Worm (Caenorhabditis elegans) whole organism, L3 larva: ENCODE results near the gene lact-2.

ENCODE experiments used
- ZK546.5 ChIP-seq: sonication (generic microtip); optimal IDR thresholded peaks from 2 replicates; lab custom pipeline; 2017; ENCODE audit warnings: missing biosample characterization, missing genetic modification characterization
- aly-2 ChIP-seq: fragments of 150-350 bp; optimal IDR thresholded peaks from 2 replicates; lab custom pipeline; 2014; ENCODE audit warnings: missing biosample characterization, missing genetic modification characterization
- ceh-16 ChIP-seq: sonication (generic microtip); optimal IDR thresholded peaks from 2 replicates; lab custom pipeline; 2017; ENCODE audit warnings: missing biosample characterization, missing genetic modification characterization
- ceh-28 ChIP-seq: fragments of 150-350 bp; optimal IDR thresholded peaks from 2 replicates; lab custom pipeline; 2014; ENCODE audit warnings: missing biosample characterization, missing genetic modification reagents, missing genetic modification characterization
- ceh-82 ChIP-seq: fragments of 150-350 bp; optimal IDR thresholded peaks from 2 replicates; lab custom pipeline; 2014; ENCODE audit warnings: missing biosample characterization, missing genetic modification characterization
- ceh-9 ChIP-seq: sonication (generic microtip); optimal IDR thresholded peaks from 2 replicates; lab custom pipeline; 2018; ENCODE audit warnings: missing biosample characterization, missing genetic modification characterization
- daf-12 ChIP-seq: fragments of 150-350 bp; optimal IDR thresholded peaks from 2 replicates; lab custom pipeline; 2014; ENCODE audit warnings: missing biosample characterization, missing genetic modification reagents, missing genetic modification characterization
- egl-27 ChIP-seq: sonication (generic microtip); optimal IDR thresholded peaks from 4 replicates; lab custom pipeline; 2017; ENCODE audit warnings: missing biosample characterization, missing genetic modification reagents, missing genetic modification characterization
- egl-5 ChIP-seq: fragments of 150-350 bp; optimal IDR thresholded peaks from 2 replicates; lab custom pipeline; 2017; ENCODE audit warnings: missing biosample characterization, missing genetic modification reagents, missing genetic modification characterization, inconsistent platforms
- elt-1 ChIP-seq: fragments of 150-350 bp; optimal IDR thresholded peaks from 2 replicates; lab custom pipeline; 2014; ENCODE audit warnings: missing biosample characterization, missing genetic modification characterization
- elt-2 ChIP-seq: sonication (generic microtip); optimal IDR thresholded peaks from 2 replicates; lab custom pipeline; 2016; ENCODE audit warnings: missing genetic modification reagents, mild to moderate bottlenecking, missing genetic modification characterization, missing compliant biosample characterization
- elt-3 ChIP-seq, 3 experiments: fragments of 150-350 bp in 1 of 3; sonication (generic microtip) in 2 of 3; optimal IDR thresholded peaks; 2 replicates in 2 of 3; 4 replicates in 1 of 3; lab custom pipeline; 2014 to 2017; ENCODE audit warnings: missing biosample characterization in 3 of 3, missing genetic modification characterization in 3 of 3
- eor-1 ChIP-seq, 2 experiments: fragments of 150-350 bp; optimal IDR thresholded peaks; 2 replicates each; lab custom pipeline; 2014 to 2018; ENCODE audit warnings: missing biosample characterization in 2 of 2, missing genetic modification characterization in 2 of 2
- fkh-10 ChIP-seq: sonication (generic microtip); optimal IDR thresholded peaks from 2 replicates; lab custom pipeline; 2017; ENCODE audit warnings: missing biosample characterization, missing genetic modification reagents, missing genetic modification characterization
- fkh-2 ChIP-seq: fragments of 150-350 bp; optimal IDR thresholded peaks from 2 replicates; lab custom pipeline; 2014; ENCODE audit warnings: missing biosample characterization, missing genetic modification reagents, missing genetic modification characterization
- fos-1 ChIP-seq: fragments of 150-350 bp; optimal IDR thresholded peaks from 2 replicates; lab custom pipeline; 2014; ENCODE audit warnings: missing biosample characterization, missing genetic modification characterization
- hmg-11 ChIP-seq: sonication (generic microtip); optimal IDR thresholded peaks from 2 replicates; lab custom pipeline; 2016; ENCODE audit warnings: missing genetic modification characterization, missing compliant biosample characterization
- lin-15B ChIP-seq: fragments of 150-350 bp; optimal IDR thresholded peaks from 2 replicates; lab custom pipeline; 2014; ENCODE audit warnings: missing biosample characterization, missing genetic modification characterization
- lin-39 ChIP-seq: fragments of 150-350 bp; optimal IDR thresholded peaks from 2 replicates; lab custom pipeline; 2018; ENCODE audit warnings: missing biosample characterization, missing genetic modification reagents, missing genetic modification characterization
- lsy-12 ChIP-seq: sonication (generic microtip); optimal IDR thresholded peaks from 2 replicates; lab custom pipeline; 2016; ENCODE audit warnings: mild to moderate bottlenecking, missing genetic modification characterization, missing compliant biosample characterization
- mml-1 ChIP-seq: fragments of 150-350 bp; sonication (generic microtip); optimal IDR thresholded peaks from 3 replicates; lab custom pipeline; 2014; ENCODE audit warnings: missing biosample characterization, missing genetic modification characterization
- nfya-1 ChIP-seq: sonication (generic microtip); optimal IDR thresholded peaks from 2 replicates; lab custom pipeline; 2017; ENCODE audit warnings: missing genetic modification characterization, mild to moderate bottlenecking, missing compliant biosample characterization, antibody characterized with exemption, moderate library complexity; ENCODE audit not compliant: insufficient read depth
- nhr-23 ChIP-seq: fragments of 150-350 bp; optimal IDR thresholded peaks from 2 replicates; lab custom pipeline; 2014; ENCODE audit warnings: missing biosample characterization, missing genetic modification reagents, missing genetic modification characterization
- nhr-237 ChIP-seq: fragments of 150-350 bp; optimal IDR thresholded peaks from 2 replicates; lab custom pipeline; 2014; ENCODE audit warnings: missing biosample characterization, missing genetic modification characterization
- nhr-25 ChIP-seq: sonication (generic microtip); optimal IDR thresholded peaks from 2 replicates; lab custom pipeline; 2017; ENCODE audit warnings: missing biosample characterization, missing genetic modification characterization
- nhr-28 ChIP-seq: fragments of 150-350 bp; optimal IDR thresholded peaks from 2 replicates; lab custom pipeline; 2014; ENCODE audit warnings: missing biosample characterization, missing genetic modification characterization
- nhr-43 ChIP-seq: sonication (generic microtip); optimal IDR thresholded peaks from 2 replicates; lab custom pipeline; 2016; ENCODE audit warnings: mild to moderate bottlenecking, missing genetic modification characterization, missing compliant biosample characterization; ENCODE audit not compliant: poor library complexity, severe bottlenecking
- nhr-67 ChIP-seq: fragments of 150-350 bp; optimal IDR thresholded peaks from 2 replicates; lab custom pipeline; 2014; ENCODE audit warnings: missing biosample characterization, missing genetic modification characterization
- nhr-77 ChIP-seq: fragments of 150-350 bp; optimal IDR thresholded peaks from 2 replicates; lab custom pipeline; 2014; ENCODE audit warnings: missing biosample characterization, missing genetic modification characterization
- pha-4 ChIP-seq: fragments of 150-350 bp; optimal IDR thresholded peaks from 2 replicates; lab custom pipeline; 2014; ENCODE audit warnings: missing biosample characterization, missing genetic modification reagents, missing genetic modification characterization
- sea-2 ChIP-seq: fragments of 150-350 bp; sonication (generic microtip); optimal IDR thresholded peaks from 4 replicates; lab custom pipeline; 2014; ENCODE audit warnings: missing biosample characterization, missing genetic modification reagents, missing genetic modification characterization
- skn-1 ChIP-seq: fragments of 150-350 bp; optimal IDR thresholded peaks from 2 replicates; lab custom pipeline; 2014; ENCODE audit warnings: missing biosample characterization, missing genetic modification characterization
- unc-39 ChIP-seq: sonication (generic microtip); optimal IDR thresholded peaks from 4 replicates; lab custom pipeline; 2017; ENCODE audit warnings: missing biosample characterization, missing genetic modification characterization
- zag-1 ChIP-seq: fragments of 150-350 bp; optimal IDR thresholded peaks from 2 replicates; lab custom pipeline; 2014; ENCODE audit warnings: missing biosample characterization, missing genetic modification characterization
- ztf-11 ChIP-seq: fragments of 150-350 bp; optimal IDR thresholded peaks from 2 replicates; lab custom pipeline; 2014; ENCODE audit warnings: missing biosample characterization, missing genetic modification characterization
- ztf-4 ChIP-seq: fragments of 150-350 bp; optimal IDR thresholded peaks from 2 replicates; lab custom pipeline; 2014; ENCODE audit warnings: missing biosample characterization, missing genetic modification characterization

The lact-2 gene

ce11 chrII:10106870-10107269 lies 12.2 kb downstream of the lact-2 start, which contains the start of gene ZK945.6:
Gene ZK945.6 (minus strand): TSS chrII:10106970.
- TF ChIP-seq elt-1 (no peak), nhr-237 (tag; lab: Kevin White, UChicago) (no peak), ztf-11 (tag; lab: Kevin White, UChicago) (no peak), nhr-28 (tag; lab: Kevin White, UChicago) (no peak), lsy-12 (tag; lab: Kevin White, UChicago) (no peak), nhr-67 (tag; lab: Kevin White, UChicago) (no peak), ceh-9 (tag; lab: Kevin White, UChicago) (no peak), lin-39 (tag; lab: Kevin White, UChicago) (no peak), nhr-77 (tag; lab: Kevin White, UChicago) (no peak), sea-2 (no peak), eor-1 (tag; optimal IDR thresholded peaks at IDR 0.05; lab: Kevin White, UChicago) (no peak), unc-39 (tag; lab: Kevin White, UChicago) (no peak)
- TF ChIP-seq, all 47 proteins: peak for 0

- no peak for TF ChIP-seq lin-15B (tag; lab: Kevin White, UChicago)
- no peak for TF ChIP-seq ceh-9 (tag; lab: Kevin White, UChicago)
- TF ChIP-seq nhr-28 (tag; lab: Kevin White, UChicago) = no peak
- no peak for TF ChIP-seq aly-2 (tag; lab: Kevin White, UChicago)
- TF ChIP-seq eor-1 (tag; optimal IDR thresholded peaks at IDR 0.05; lab: Kevin White, UChicago) = no peak
- no peak for TF ChIP-seq fkh-10 (GFP tag; lab: Kevin White, UChicago)
- no peak for TF ChIP-seq elt-1
- TF ChIP-seq skn-1 = no peak
- no peak for TF ChIP-seq unc-39 (tag; lab: Kevin White, UChicago)
- TF ChIP-seq ceh-28 (tag; lab: Kevin White, UChicago) = no peak
- TF ChIP-seq ceh-16 (tag; lab: Kevin White, UChicago) = no peak
- TF ChIP-seq nhr-67 (tag; lab: Kevin White, UChicago) = no peak
- TF ChIP-seq ZK546.5 (tag; lab: Kevin White, UChicago) = no peak
- no peak for TF ChIP-seq nhr-25
- TF ChIP-seq zag-1 (tag; lab: Kevin White, UChicago) = no peak
- TF ChIP-seq daf-12 = no peak
- no peak for TF ChIP-seq fos-1 (tag; lab: Kevin White, UChicago)
- TF ChIP-seq nhr-237 (tag; lab: Kevin White, UChicago) = no peak
- no peak for TF ChIP-seq elt-3 (tag; optimal IDR thresholded peaks at IDR 0.05; lab: Kevin White, UChicago)
- TF ChIP-seq egl-27 = no peak
- TF ChIP-seq, all 47 proteins: peak for 0
These were observed 13.7 kb downstream of the lact-2 start, which contains the start of the genes ZK945.7 and ZK945.8 for ce11 chrII:10108377-10108776. Gene ZK945.7 (minus strand): TSS chrII:10108477. Gene ZK945.8 (plus strand): TSS chrII:10108651.

ce11 chrII:10116690-10117089 lies 22.0 kb downstream of the lact-2 start:
- TF ChIP-seq ztf-4 (tag; lab: Kevin White, UChicago) (no peak), lin-39 (tag; lab: Kevin White, UChicago) (no peak), sea-2 (no peak), fkh-10 (GFP tag; lab: Kevin White, UChicago) (no peak), fkh-2 (tag; lab: Kevin White, UChicago) (no peak), nhr-23 (tag; lab: Kevin White, UChicago) (no peak), nfya-1 (tag; lab: Kevin White, UChicago) (no peak), eor-1 (tag; optimal IDR thresholded peaks at IDR 0.05; lab: Kevin White, UChicago) (no peak), nhr-43 (no peak), hmg-11 (no peak), zag-1 (tag; lab: Kevin White, UChicago) (no peak), elt-3 (tag; optimal IDR thresholded peaks at IDR 0.05; lab: Kevin White, UChicago) (no peak), ZK546.5 (tag; lab: Kevin White, UChicago) (no peak), egl-5 (tag; lab: Kevin White, UChicago) (no peak)

ce11 chrII:10121725-10122124 lies 27.1 kb downstream of the lact-2 start, which contains the start of gene lov-1:
Gene lov-1 (minus strand): TSS chrII:10121825.
- TF ChIP-seq ceh-28 (tag; lab: Kevin White, UChicago) (no peak), lin-15B (tag; lab: Kevin White, UChicago) (no peak), ceh-82 (tag; lab: Kevin White, UChicago) (no peak)
- TF ChIP-seq, all 47 proteins: peak for 0

- TF ChIP-seq elt-2 (tag; lab: Kevin White, UChicago) (no peak), ZK546.5 (tag; lab: Kevin White, UChicago) (no peak), nfya-1 (tag; lab: Kevin White, UChicago) (no peak), mml-1 (tag; lab: Kevin White, UChicago) (no peak), nhr-23 (tag; lab: Kevin White, UChicago) (no peak), elt-3 (tag; optimal IDR thresholded peaks at IDR 0.05; lab: Kevin White, UChicago) (no peak), pha-4 (tag; lab: Kevin White, UChicago) (no peak), sea-2 (no peak), egl-27 (no peak), nhr-67 (tag; lab: Kevin White, UChicago) (no peak), nhr-237 (tag; lab: Kevin White, UChicago) (no peak), nhr-77 (tag; lab: Kevin White, UChicago) (no peak), aly-2 (tag; lab: Kevin White, UChicago) (no peak), skn-1 (no peak), fkh-2 (tag; lab: Kevin White, UChicago) (no peak)
These were observed 27.8 kb downstream of the lact-2 start, which contains the start of gene F27E5.7 for ce11 chrII:10122465-10122864. Gene F27E5.7 (plus strand): TSS chrII:10122765.
